Fruit fly (Drosophila melanogaster): Measurements from ENCODE around the gene eRF3.

dm6 chr2L:12481758-12482157, 47.5 kb downstream of the eRF3 start:
- TF ChIP-seq Sin3A (optimal IDR thresholded peaks at IDR 0.05) (no peak), Myc (optimal IDR thresholded peaks at IDR 0.05) (no peak)

Data from Kc167 (cell line).